Worm (Caenorhabditis elegans) whole organism, L3 larva: ENCODE data around the gene Y49F6C.2.

Experiments
- nhr-28 ChIP-seq: fragments of 150-350 bp; optimal IDR thresholded peaks from 2 replicates; lab custom pipeline; 2014; ENCODE audit warnings: missing biosample characterization, missing genetic modification characterization
- ztf-4 ChIP-seq: fragments of 150-350 bp; optimal IDR thresholded peaks from 2 replicates; lab custom pipeline; 2014; ENCODE audit warnings: missing biosample characterization, missing genetic modification characterization

- TF ChIP-seq ztf-4, result no peak
- no peak for TF ChIP-seq nhr-28 (tag; lab: Kevin White, UChicago)
These were observed 3.1 kb downstream of the Y49F6C.2 start, which contains the start of gene T06D4.1 for ce11 chrII:3381510-3381909.
